Fruit fly (Drosophila melanogaster) ovary, adult (tissue): ENCODE data around the gene CG33285.

Source experiments
- CG17801 ChIP-seq: fragments of 200-800 bp; optimal IDR thresholded peaks from 2 replicates; lab custom pipeline; 2019; ENCODE audit warnings: missing biosample characterization, mild to moderate bottlenecking, missing genetic modification characterization, moderate library complexity; ENCODE audit not compliant: partially characterized antibody

Gene CG33285

DNA sequence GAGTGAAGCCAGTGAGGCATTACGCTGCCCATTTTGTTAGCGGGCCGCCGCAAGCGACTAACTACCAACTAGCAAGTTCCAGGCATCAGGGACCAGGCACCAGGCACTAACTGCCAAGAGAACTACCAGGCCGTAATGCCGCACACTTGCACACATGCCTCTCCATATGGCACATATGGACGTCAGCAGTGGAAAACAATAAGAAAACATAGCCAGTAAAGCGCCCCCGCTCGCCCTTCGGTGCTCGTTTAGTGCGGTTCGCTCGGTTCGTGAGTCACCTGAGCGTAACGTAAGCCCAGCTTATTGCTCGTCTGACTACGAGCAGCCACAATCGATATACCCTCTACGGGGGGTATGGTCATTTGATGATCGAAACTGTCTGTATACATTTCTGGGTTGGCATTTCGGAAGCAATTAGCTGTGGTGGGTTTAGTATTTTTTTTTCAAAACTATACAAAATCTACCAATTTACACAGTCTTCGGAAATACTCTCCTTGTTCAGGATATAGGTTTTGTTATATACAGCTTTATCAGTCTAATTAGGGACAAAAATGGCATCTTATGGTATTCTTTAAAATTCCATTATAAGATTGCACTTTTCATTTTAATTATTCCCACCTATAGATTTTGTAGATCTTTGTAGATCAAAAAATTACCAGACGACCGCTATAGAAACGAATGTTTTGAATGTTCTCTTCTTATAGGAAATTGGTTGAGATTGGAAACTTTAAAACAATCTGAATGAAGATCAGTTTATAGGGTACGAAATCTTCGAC lies 31.8 kb downstream of the CG33285 start:
- TF ChIP-seq CG17801 (GFP tag; lab: Kevin White, UChicago), result no peak

DNA sequence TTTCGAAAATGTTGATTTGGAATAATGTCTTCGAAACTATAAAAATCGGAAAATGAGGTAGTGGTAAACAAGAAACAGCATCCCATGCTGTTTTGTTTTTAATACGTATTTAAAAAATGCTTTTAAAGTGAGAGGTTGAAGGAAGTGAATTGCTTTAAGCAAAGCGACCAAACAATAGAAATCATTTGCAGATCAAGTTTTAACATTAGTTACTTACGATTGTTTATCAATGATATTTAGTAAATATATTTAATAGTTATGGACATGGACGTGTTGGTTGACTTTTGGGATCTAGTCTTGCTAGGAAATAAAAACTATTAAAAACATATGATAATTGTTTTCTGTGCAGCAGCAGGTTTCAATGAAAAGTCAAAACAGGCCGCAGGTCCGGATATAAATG lies 32.5 kb downstream of the CG33285 start:
- TF ChIP-seq CG17801 (GFP tag; lab: Kevin White, UChicago), result no peak

DNA sequence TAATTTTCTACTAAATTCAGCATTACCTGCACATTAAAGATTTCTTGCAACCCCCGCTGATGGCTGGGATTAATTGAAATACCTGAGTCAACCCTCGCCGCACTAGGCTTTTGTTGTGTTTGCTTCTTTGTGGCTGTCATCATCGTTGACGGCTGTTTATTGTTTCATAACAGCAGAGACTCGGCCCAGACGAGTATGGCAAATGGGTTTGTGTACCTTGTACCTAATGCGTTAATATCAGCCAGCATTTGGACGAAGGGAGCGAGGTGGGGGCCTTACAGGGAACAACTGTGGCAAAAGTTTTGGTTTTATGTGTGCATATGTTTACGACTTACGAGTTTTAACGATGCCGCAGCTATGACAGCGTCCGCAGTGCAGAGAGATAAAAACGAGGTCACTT lies 33.0 kb downstream of the CG33285 start:
- no peak for TF ChIP-seq CG17801 (GFP tag; lab: Kevin White, UChicago)

DNA sequence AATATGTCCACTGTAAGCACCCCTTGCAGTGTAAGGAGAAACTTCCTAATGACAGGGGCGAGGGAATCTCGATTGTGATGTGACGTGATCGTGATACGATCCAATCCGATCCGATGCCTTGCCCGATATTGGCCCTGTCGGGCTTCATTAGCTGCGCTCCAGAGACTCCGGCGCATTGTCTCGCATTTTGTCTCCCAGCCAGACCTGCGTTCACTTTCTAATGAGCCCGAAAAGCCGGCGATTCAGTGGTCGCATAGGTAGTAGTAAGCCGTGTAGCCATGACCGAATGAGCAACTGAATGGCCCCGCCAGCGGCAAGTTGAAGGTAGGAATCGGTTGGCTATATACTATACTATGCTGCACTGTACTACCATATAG lies 33.9 kb downstream of the CG33285 start:
- TF ChIP-seq CG17801 (GFP tag; lab: Kevin White, UChicago), result no peak

DNA sequence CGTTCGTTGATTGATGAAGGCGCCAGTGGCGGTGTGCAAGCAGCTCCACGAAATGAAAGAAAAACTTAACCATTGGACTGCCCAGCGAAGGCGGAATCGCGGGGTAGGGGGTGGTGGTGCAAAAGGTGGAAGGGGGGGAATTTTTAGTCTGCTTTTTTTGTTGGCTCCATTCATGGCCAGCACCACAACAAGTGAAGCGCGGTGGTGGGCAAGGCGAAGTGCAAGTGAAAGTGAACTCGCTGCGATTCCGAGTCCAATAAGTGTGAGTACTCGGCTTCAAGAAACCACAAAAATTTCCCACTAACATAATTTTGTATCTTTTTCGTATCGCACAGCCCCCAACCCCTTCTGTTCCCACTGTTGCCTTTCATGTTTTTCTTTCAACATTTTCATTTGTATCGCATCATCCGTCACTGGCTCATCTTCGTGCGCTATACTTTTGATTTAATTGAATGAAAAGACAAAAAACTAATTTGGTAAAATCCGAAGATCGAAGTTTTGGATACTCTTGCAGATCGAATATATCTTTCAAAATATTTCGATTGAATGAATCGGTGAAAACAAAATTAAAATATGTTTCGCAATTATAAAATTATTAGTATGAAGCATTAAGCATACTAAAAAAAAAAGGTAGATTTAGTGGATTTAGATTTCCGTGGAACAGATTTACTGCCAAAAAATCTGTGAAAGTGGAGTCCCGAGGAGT lies 34.4 kb downstream of the CG33285 start:
- TF ChIP-seq CG17801 (GFP tag; lab: Kevin White, UChicago), result no peak

DNA sequence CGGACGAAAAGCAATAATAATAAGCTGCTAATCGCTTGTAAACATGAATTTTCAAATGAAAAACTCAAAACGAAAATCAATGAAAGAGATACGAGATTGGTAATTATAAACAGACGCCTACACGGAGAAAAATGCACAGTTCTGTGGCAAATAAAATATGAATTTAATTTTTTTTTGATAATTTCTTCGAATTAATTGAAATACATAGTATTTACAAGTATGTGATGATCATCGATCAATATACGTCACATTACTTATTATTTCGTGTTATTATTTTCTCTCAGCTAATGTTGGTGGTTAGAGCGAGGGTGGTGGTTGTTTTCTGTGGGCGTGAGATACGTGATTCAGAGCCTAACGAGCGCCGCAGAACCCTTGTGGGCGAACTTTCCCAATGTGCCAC lies 35.0 kb downstream of the CG33285 start:
- no peak for TF ChIP-seq CG17801 (GFP tag; lab: Kevin White, UChicago)

DNA sequence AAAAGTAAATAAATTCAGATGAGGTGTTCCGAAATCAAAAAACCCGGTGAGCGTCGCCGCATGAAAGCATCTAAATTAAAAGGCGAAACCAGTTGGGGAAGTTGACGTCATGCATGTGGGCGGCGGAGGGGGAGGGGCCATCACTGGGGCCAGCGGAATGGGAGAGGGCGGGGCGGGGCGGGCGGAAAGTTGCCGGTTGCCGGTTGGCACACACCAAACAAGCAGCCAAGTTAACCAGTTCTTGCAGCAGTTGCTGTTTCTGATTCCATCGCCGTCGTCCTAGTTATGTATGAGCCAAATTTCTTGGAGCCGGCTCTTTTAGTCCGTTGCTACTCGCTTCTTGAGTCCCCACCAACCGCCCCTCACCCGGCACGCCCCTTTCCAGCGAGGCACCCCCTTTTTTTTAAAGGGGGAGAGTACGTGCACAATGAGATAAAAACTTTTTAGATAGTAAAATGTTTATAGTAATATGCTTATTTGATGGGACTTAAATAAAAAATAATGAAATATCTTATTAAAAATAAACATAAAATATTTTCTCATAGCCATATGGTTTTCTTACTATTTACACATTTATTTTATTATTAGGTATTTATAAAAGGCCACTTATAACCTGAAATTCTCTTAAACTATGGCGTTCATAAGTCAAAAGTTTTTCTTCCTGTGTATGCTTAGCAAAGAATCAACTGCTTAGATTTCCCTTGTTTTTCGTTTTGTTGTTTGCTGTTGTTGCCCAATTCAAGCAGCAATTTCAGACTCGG lies 36.4 kb downstream of the CG33285 start:
- no peak for TF ChIP-seq CG17801 (GFP tag; lab: Kevin White, UChicago)

DNA sequence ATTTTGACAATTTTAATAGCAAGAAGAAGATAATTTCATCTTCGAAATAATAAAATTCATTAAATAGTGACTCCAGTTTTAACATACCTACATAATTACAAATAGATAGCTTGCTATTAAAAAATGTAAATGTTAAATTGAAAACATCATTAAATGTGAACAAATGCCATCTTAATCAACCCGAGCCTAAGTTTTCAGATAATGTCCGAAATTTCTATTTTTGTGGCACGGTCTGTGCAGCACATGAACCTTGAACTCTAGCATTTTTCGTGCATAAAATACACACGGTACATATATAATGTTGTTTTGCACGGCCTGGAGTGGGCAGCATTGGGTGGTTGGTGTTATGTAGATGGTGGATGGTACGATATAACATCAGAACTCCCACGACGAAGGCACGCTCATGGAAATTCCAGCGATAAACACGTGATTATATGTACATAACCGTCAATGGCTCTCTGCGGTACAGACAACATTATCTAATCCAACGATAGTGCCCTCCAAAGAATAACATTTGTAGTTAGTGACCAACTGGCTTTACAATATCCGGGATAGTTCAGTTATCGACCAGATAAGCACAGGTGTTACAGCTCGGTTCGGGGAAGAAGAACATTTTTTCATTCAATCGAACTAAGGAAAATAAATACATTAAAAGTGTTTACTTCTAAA lies 38.6 kb downstream of the CG33285 start:
- TF ChIP-seq CG17801 (GFP tag; lab: Kevin White, UChicago), result no peak

DNA sequence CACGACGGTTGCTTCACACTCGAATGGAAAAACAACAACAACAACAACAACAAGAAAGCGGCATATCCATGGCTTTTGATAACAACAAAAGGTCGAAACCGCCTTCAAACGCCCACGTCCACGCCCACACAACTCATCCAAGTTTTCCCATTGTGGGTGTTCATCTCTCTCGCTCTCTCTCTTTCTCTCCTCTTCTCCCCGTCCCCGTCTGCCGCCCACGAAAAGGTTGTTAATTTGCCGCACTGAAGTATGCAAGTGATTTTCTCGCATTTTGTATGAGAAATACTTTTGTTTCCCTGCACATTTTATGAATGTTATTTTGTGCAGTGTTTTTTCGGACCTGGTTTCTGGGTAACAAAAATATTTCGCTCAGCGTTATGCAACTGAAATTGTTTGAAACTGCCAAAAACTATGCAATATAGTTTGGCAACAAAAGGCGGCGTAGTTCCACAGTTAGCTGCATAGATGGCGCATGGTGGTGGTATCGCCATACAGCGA lies 39.3 kb downstream of the CG33285 start:
- TF ChIP-seq CG17801 (GFP tag; lab: Kevin White, UChicago), result no peak

DNA sequence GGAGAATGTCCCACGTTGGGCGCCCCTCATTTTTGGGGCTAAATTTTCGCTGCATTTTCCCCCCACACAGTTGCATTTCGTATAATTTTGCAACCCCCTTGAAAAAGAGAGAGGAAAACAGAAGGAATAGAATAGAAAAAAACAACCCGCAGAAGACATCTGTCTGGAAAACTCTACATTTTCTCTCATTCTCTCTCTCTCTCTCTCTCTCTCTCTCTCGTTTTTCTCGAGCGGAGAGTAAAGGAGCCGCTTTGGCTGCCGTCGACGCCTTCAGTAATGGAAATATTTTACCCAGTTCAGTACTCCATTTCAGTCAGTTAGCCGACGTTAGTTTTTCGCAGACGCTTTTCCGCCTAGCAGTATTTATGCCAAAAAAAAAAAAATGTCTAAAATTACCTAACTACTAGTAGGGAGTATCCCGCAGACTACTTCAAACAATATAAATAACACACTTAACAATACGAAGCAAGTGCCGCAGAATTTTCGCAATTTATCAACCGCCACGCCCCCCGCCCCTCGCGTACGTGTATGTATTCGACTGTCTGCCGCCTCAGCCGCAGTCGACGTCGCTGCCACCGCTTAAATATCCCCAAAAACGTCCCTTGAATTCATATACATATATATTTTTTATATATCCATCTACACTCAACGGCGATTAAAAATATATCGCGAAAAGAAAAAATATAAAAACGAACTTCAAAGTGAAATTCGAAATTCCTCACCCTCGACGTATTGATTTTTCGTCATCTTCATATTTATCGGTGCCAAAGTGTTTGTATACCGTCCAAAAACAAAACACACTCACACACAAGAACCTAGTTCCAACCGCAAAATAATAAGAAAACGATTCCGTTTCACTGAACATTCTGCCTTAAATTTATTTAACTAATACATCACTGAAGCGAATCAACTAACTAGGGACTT lies 40.8 kb downstream of the CG33285 start:
- TF ChIP-seq CG17801 (GFP tag; lab: Kevin White, UChicago), result no peak

DNA sequence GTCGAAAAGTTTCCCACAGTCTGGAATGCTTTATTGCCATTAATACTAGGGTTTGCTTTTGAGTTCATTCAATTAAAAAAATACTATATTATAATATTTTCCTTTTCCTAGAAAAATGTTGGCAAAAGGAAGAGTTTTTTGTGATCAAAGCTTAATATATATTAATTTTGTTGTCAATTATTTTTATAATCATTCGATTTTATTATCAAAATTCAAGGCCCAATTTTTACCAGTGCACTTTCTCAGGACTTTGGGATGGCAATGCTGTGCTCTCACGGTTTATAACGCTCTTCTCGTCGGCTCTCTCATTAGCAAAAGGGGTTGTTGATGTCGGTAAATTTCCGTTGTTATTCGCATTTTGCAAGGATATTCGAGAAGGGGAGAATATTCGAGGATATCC lies 41.8 kb downstream of the CG33285 start:
- TF ChIP-seq CG17801 (GFP tag; lab: Kevin White, UChicago), result no peak

DNA sequence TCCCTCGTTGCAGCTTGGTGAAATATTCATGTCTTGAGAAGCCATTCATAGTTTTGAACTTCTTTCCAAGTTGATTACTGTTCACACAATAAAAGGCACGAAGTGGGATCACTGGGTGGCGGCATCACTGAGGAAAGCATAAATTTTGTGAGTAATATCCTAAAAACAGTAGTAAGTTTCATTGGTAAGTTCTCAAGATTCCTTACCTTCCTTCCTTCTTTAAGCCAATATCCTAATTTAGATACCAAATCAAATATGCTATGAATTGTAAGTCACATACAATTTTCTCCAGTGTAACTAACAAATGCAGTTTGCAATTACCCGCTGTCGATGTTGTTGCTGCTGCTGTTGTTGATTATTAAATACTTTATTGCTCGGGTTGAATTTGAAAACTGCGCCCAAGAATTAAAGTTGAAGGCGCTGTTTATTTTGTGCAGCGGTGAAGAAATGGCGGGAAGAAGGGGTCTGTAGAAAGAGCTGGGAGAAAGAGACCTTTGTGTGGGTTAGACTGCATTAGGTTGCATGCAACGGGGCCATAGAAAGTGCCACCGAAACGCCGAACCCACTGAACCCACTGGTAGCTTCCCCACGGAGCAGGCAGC lies 42.6 kb downstream of the CG33285 start:
- TF ChIP-seq CG17801 (GFP tag; lab: Kevin White, UChicago), result no peak

DNA sequence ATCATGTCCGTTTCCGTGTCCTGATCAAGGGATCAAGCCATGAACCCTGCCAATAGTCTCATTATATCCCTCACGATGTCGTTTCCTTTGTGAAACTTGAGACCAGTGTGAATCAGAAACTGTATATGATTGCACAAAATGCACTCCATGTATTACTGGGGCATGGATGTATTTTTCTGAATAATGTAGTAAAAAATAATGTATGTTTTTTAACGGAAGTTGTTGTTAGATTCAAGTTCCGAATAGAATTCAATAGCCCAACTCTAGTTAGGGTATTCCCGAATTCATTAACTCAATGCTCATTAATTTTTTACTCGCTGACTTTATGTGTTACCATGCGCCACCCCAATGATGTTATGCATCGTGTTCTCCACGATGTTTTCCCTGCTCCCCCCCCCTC lies 44.1 kb downstream of the CG33285 start:
- TF ChIP-seq CG17801 (GFP tag; lab: Kevin White, UChicago), result no peak
